Worm (Caenorhabditis elegans) whole organism, young adult: ENCODE results near the gene dot-1.5.

ENCODE experiments used
- C17E4.6 ChIP-seq: fragments of 200-800 bp; sonication (Bioruptor generic); IDR thresholded peaks from 2 replicates; pipeline ENCODE4 v1.3.6; 2022; ENCODE audit warnings: missing genetic modification reagents, missing genetic modification characterization, missing compliant biosample characterization
- D2030.7 ChIP-seq: fragments of 200-800 bp; sonication (Bioruptor generic); IDR thresholded peaks from 2 replicates; pipeline ENCODE4 v1.3.6; 2022; ENCODE audit warnings: missing genetic modification reagents, missing genetic modification characterization, missing compliant biosample characterization
- F10E7.11 ChIP-seq: sonication (generic microtip); optimal IDR thresholded peaks from 2 replicates; lab custom pipeline; 2017; ENCODE audit warnings: mild to moderate bottlenecking, missing genetic modification characterization, moderate library complexity, missing compliant biosample characterization
- F22D6.2 ChIP-seq: sonication (generic microtip); optimal IDR thresholded peaks from 2 replicates; lab custom pipeline; 2016; ENCODE audit warnings: mild to moderate bottlenecking, missing genetic modification characterization, missing compliant biosample characterization
- F37B4.10 ChIP-seq: fragments of 200-800 bp; sonication (Bioruptor generic); IDR thresholded peaks from 2 replicates; pipeline ENCODE4 v1.3.6; 2022; ENCODE audit warnings: missing genetic modification characterization, missing compliant biosample characterization
- F49E8.2 ChIP-seq: sonication (generic microtip); optimal IDR thresholded peaks from 3 replicates; lab custom pipeline; 2017; ENCODE audit warnings: missing genetic modification characterization, mild to moderate bottlenecking, missing compliant biosample characterization, antibody characterized with exemption, moderate library complexity; ENCODE audit not compliant: insufficient read depth
- F57C9.4 ChIP-seq: sonication (generic microtip); optimal IDR thresholded peaks from 2 replicates; lab custom pipeline; 2017; ENCODE audit warnings: mild to moderate bottlenecking, missing genetic modification characterization, missing compliant biosample characterization
- T26A5.8 ChIP-seq: sonication (generic microtip); optimal IDR thresholded peaks from 2 replicates; lab custom pipeline; 2016; ENCODE audit warnings: missing genetic modification characterization, missing compliant biosample characterization
- ama-1 ChIP-seq, 3 experiments: fragments of 150-350 bp in 1 of 3; sonication (generic microtip) in 2 of 3; optimal IDR thresholded peaks; 2 replicates each; lab custom pipeline; 2014 to 2018; ENCODE audit warnings: missing biosample characterization in 2 of 3, missing genetic modification characterization in 2 of 3, missing genetic modification reagents in 2 of 3
- aptf-3 ChIP-seq: fragments of 200-800 bp; sonication (Bioruptor generic); IDR thresholded peaks from 2 replicates; pipeline ENCODE4 v1.3.6; 2022; ENCODE audit warnings: missing genetic modification characterization, missing compliant biosample characterization
- athp-1 ChIP-seq: sonication (generic microtip); optimal IDR thresholded peaks from 2 replicates; lab custom pipeline; 2017; ENCODE audit warnings: mild to moderate bottlenecking, missing genetic modification characterization, missing compliant biosample characterization
- attf-6 ChIP-seq: fragments of 200-800 bp; sonication (Bioruptor generic); IDR thresholded peaks from 2 replicates; pipeline ENCODE4 v1.3.6; 2022; ENCODE audit warnings: missing genetic modification reagents, missing genetic modification characterization, missing compliant biosample characterization
- cebp-2 ChIP-seq: fragments of 200-800 bp; sonication (Bioruptor generic); IDR thresholded peaks from 2 replicates; pipeline ENCODE4 v1.3.6; 2022; ENCODE audit warnings: missing genetic modification characterization, missing compliant biosample characterization
- egrh-3 ChIP-seq: fragments of 200-800 bp; sonication (Bioruptor generic); IDR thresholded peaks from 2 replicates; pipeline ENCODE4 v1.3.6; 2022; ENCODE audit warnings: missing genetic modification reagents, missing genetic modification characterization, missing compliant biosample characterization
- hrde-1 ChIP-seq: sonication (generic microtip); optimal IDR thresholded peaks from 2 replicates; lab custom pipeline; 2016; ENCODE audit warnings: missing genetic modification characterization, mild to moderate bottlenecking, missing compliant biosample characterization, moderate library complexity, missing genotype, missing genetic modification reagents, borderline replicate concordance
- hsf-1 ChIP-seq: fragments of 200-800 bp; sonication (Bioruptor generic); IDR thresholded peaks from 2 replicates; pipeline ENCODE4 v1.3.6; 2022; ENCODE audit warnings: missing genetic modification reagents, missing genetic modification characterization, missing compliant biosample characterization
- lin-35 ChIP-seq, 3 experiments: fragments of 150-350 bp in 2 of 3; sonication (generic microtip) in 1 of 3; optimal IDR thresholded peaks; 2 replicates each; lab custom pipeline; 2014 to 2018; ENCODE audit warnings: missing biosample characterization in 3 of 3, missing genetic modification characterization in 3 of 3, missing genetic modification reagents in 3 of 3
- lin-54 ChIP-seq: fragments of 200-800 bp; sonication (Bioruptor generic); optimal IDR thresholded peaks from 2 replicates; lab custom pipeline; 2018; ENCODE audit warnings: mild to moderate bottlenecking, missing genetic modification characterization, missing compliant biosample characterization
- mel-28 ChIP-seq: sonication (generic microtip); optimal IDR thresholded peaks from 2 replicates; lab custom pipeline; 2016; ENCODE audit warnings: borderline replicate concordance, mild to moderate bottlenecking, missing genetic modification characterization, missing compliant biosample characterization
- nfya-1 ChIP-seq: sonication (generic microtip); optimal IDR thresholded peaks from 2 replicates; lab custom pipeline; 2017; ENCODE audit warnings: antibody characterized with exemption, missing compliant biosample characterization, missing genetic modification characterization, borderline replicate concordance; ENCODE audit not compliant: insufficient read depth
- nfya-2 ChIP-seq: fragments of 200-800 bp; sonication (Bioruptor generic); IDR thresholded peaks from 2 replicates; pipeline ENCODE4 v1.3.6; 2022; ENCODE audit warnings: missing genetic modification reagents, missing genetic modification characterization, missing compliant biosample characterization
- nhr-120 ChIP-seq: fragments of 200-800 bp; sonication (Bioruptor generic); IDR thresholded peaks from 2 replicates; pipeline ENCODE4 v1.3.6; 2022; ENCODE audit warnings: missing genetic modification characterization, missing compliant biosample characterization
- nhr-27 ChIP-seq: fragments of 200-800 bp; sonication (Bioruptor generic); optimal IDR thresholded peaks from 2 replicates; lab custom pipeline; 2018; ENCODE audit warnings: mild to moderate bottlenecking, missing genetic modification characterization, moderate library complexity, missing compliant biosample characterization
- nhr-90 ChIP-seq: sonication (generic microtip); optimal IDR thresholded peaks from 2 replicates; lab custom pipeline; 2016; ENCODE audit warnings: missing genotype, mild to moderate bottlenecking, missing genetic modification characterization, missing compliant biosample characterization
- pha-4 ChIP-seq: fragments of 150-350 bp; sonication (generic microtip); optimal IDR thresholded peaks from 2 replicates; lab custom pipeline; 2014; ENCODE audit warnings: missing biosample characterization, missing genetic modification reagents, missing genetic modification characterization
- repo-1 ChIP-seq: sonication (generic microtip); optimal IDR thresholded peaks from 2 replicates; lab custom pipeline; 2017; ENCODE audit warnings: mild to moderate bottlenecking, missing genetic modification characterization, missing compliant biosample characterization
- tbx-9 ChIP-seq: sonication (generic microtip); optimal IDR thresholded peaks from 2 replicates; lab custom pipeline; 2016; ENCODE audit warnings: borderline replicate concordance, missing genetic modification characterization, inconsistent platforms, missing compliant biosample characterization
- zfh-2 ChIP-seq: fragments of 200-800 bp; sonication (Bioruptor generic); conservative IDR thresholded peaks from 2 replicates; pipeline ENCODE4 v1.3.6; 2022; ENCODE audit warnings: missing genetic modification reagents, missing genetic modification characterization, missing compliant biosample characterization
- zim-3 ChIP-seq: sonication (generic microtip); optimal IDR thresholded peaks from 2 replicates; lab custom pipeline; 2017; ENCODE audit warnings: mild to moderate bottlenecking, missing genetic modification characterization, moderate library complexity, missing compliant biosample characterization
- ztf-22 ChIP-seq: fragments of 200-800 bp; sonication (Bioruptor generic); optimal IDR thresholded peaks from 2 replicates; lab custom pipeline; 2018; ENCODE audit warnings: mild to moderate bottlenecking, missing genetic modification characterization, moderate library complexity, missing compliant biosample characterization
- ztf-3 ChIP-seq: fragments of 200-800 bp; sonication (Bioruptor generic); optimal IDR thresholded peaks from 2 replicates; lab custom pipeline; 2018; ENCODE audit warnings: mild to moderate bottlenecking, missing genetic modification characterization, missing compliant biosample characterization

dot-1.5 gene

DNA sequence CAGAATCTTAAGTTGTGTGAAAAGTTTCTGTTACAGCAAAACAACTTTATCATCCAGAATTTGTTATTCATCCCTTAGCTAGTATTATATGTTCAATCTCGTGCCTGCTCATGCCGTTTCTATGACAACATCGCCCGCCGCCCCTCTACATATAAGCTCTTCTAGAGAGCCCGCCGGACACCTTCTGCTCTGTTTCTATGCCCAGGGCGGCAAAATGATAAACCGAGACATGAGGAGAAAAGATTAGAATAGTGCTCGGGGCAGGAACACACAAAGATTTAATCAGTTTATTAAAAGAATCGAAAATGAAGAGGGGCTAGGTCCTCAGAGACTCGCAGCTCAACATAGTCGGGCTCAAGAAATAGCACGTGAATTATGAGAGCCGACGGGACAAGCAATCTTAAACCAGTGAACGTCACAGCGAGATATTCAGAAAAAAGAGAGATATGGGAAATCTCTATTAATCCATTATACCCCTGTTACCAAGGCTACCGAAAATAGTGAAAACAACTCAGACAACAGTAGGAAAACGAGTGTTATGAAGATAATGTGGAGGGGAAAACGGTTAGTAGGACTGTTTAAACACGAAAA lies 28.7 kb upstream of the dot-1.5 start (continued):
- TF ChIP-seq repo-1 (tag; lab: Kevin White, UChicago): peak; percentile 74
- peak; percentile 69; the same call in 1 of the 2 replicates for TF ChIP-seq cebp-2
- TF ChIP-seq lin-54 (GFP tag; lab: Kevin White, UChicago): peak; percentile 37
- TF ChIP-seq attf-6: no peak
- TF ChIP-seq F37B4.10 (GFP tag; lab: Robert Waterston, UW): no peak

DNA sequence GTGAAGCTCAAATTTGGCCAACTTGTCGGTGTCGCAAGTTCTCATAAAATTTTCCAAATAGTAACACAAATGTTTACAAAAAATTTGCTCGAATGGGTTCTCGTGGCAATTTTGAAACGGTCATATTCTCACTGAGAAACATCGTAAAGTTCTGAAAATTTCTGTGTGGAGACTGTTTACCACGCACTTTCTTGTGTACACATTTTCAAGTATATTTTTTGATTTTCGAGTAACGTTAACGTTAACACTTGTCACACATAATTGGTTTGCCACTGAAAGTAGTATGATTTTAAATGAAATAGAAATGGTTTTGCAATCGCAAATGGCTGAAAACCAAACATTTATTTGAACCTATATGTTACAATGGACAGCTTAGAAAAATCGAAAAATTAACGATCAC lies 26.5 kb upstream of the dot-1.5 start:
- TF ChIP-seq F49E8.2: no peak
- no peak for TF ChIP-seq tbx-9 (tag; lab: Kevin White, UChicago)
- no peak for TF ChIP-seq athp-1 (tag; lab: Kevin White, UChicago)
- no peak for TF ChIP-seq zfh-2 (GFP tag; lab: Robert Waterston, UW)
- no peak for TF ChIP-seq pha-4 (tag; lab: Kevin White, UChicago)
- TF ChIP-seq F22D6.2 (tag; lab: Kevin White, UChicago): no peak
- no peak for TF ChIP-seq ztf-22 (GFP tag; lab: Kevin White, UChicago)
- no peak for TF ChIP-seq aptf-3
- TF ChIP-seq C17E4.6 (GFP tag; lab: Robert Waterston, UW): no peak
- no peak for TF ChIP-seq nhr-27 (tag; lab: Kevin White, UChicago)
- no peak for TF ChIP-seq ztf-3 (GFP tag; lab: Kevin White, UChicago)
- no peak for TF ChIP-seq T26A5.8
- no peak for TF ChIP-seq mel-28 (tag; lab: Kevin White, UChicago)
- TF ChIP-seq ama-1 (optimal IDR thresholded peaks at IDR 0.05; lab: Kevin White, UChicago): no peak
- no peak for TF ChIP-seq ama-1 (GFP tag; optimal IDR thresholded peaks at IDR 0.05; lab: Kevin White, UChicago)
- TF ChIP-seq zim-3 (tag; lab: Kevin White, UChicago): no peak
- TF ChIP-seq, all 124 proteins: peak for 0

ce11 chrX:1891887-1892286 lies 25.4 kb upstream of the dot-1.5 start, which contains the start of gene B0294.3:
B0294.3 (plus strand) TSS chrX:1892187.
- no peak for TF ChIP-seq nhr-120 (GFP tag; lab: Robert Waterston, UW)

ce11 chrX:1897243-1897642 lies 20.0 kb upstream of the dot-1.5 start, which contains the start of gene B0294.1:
B0294.1 (minus strand) TSS chrX:1897343.
- TF ChIP-seq D2030.7 (GFP tag; lab: Robert Waterston, UW) (no peak), hrde-1 (tag; lab: Kevin White, UChicago) (no peak)
- TF ChIP-seq, all 124 proteins: peak for 0

- no peak for TF ChIP-seq F10E7.11 (tag; lab: Kevin White, UChicago)
- TF ChIP-seq egrh-3 (GFP tag; lab: Robert Waterston, UW): no peak
- TF ChIP-seq nhr-90 (tag; lab: Kevin White, UChicago): no peak
- TF ChIP-seq nfya-2 (GFP tag; lab: Robert Waterston, UW): no peak
- no peak for TF ChIP-seq F49E8.2
Observed at ce11 chrX:1901480-1901879, 15.8 kb upstream of the dot-1.5 start.

- no peak for TF ChIP-seq lin-35 (GFP tag; optimal IDR thresholded peaks at IDR 0.05; lab: Kevin White, UChicago)
- no peak for TF ChIP-seq nfya-1 (tag; lab: Kevin White, UChicago)
- TF ChIP-seq hsf-1: no peak
- TF ChIP-seq F57C9.4: no peak
- no peak for TF ChIP-seq attf-6
Observed at ce11 chrX:1907009-1907408, 10.3 kb upstream of the dot-1.5 start.
